Worm (Caenorhabditis elegans) whole organism, midembryonic: Measurements from ENCODE around the gene mut-14.

ENCODE experiments used
- T22C8.4 ChIP-seq: fragments of 200-800 bp; sonication (Bioruptor generic); IDR thresholded peaks from 2 replicates; pipeline ENCODE4 v1.3.6; 2022; ENCODE audit warnings: missing genetic modification characterization, missing compliant biosample characterization
- cog-1 ChIP-seq: sonication (generic microtip); optimal IDR thresholded peaks from 2 replicates; lab custom pipeline; 2016; ENCODE audit warnings: missing genetic modification characterization, missing compliant biosample characterization
- flt-1 ChIP-seq: fragments of 200-800 bp; sonication (Bioruptor generic); IDR thresholded peaks from 2 replicates; pipeline ENCODE4 v1.3.6; 2022; ENCODE audit warnings: missing genetic modification characterization, missing compliant biosample characterization
- klf-2 ChIP-seq: fragments of 200-800 bp; sonication (Bioruptor generic); conservative IDR thresholded peaks from 2 replicates; pipeline ENCODE4 v1.3.6; 2022; ENCODE audit warnings: missing genetic modification reagents, missing genetic modification characterization, missing compliant biosample characterization
- med-1 ChIP-seq: sonication (generic microtip); optimal IDR thresholded peaks from 2 replicates; lab custom pipeline; 2017; ENCODE audit warnings: missing genetic modification characterization, mild to moderate bottlenecking, missing compliant biosample characterization, antibody characterized with exemption, missing genetic modification reagents; ENCODE audit not compliant: insufficient read depth
- ref-1 ChIP-seq: fragments of 200-800 bp; sonication (Bioruptor generic); conservative IDR thresholded peaks from 2 replicates; pipeline ENCODE4 v1.3.6; 2022; ENCODE audit warnings: missing genetic modification reagents, missing genetic modification characterization, missing compliant biosample characterization
- tab-1 ChIP-seq: fragments of 200-800 bp; sonication (Bioruptor generic); IDR thresholded peaks from 2 replicates; pipeline ENCODE4 v1.3.6; 2022; ENCODE audit warnings: missing genetic modification characterization, missing compliant biosample characterization
- ztf-23 ChIP-seq: fragments of 200-800 bp; sonication (Bioruptor generic); IDR thresholded peaks from 2 replicates; pipeline ENCODE4 v1.3.6; 2022; ENCODE audit warnings: missing genetic modification reagents, missing genetic modification characterization, missing compliant biosample characterization
- ztf-29 ChIP-seq: fragments of 200-800 bp; sonication (Bioruptor generic); IDR thresholded peaks from 2 replicates; pipeline ENCODE4 v1.3.6; 2022; ENCODE audit warnings: missing genetic modification reagents, missing genetic modification characterization, missing compliant biosample characterization

DNA sequence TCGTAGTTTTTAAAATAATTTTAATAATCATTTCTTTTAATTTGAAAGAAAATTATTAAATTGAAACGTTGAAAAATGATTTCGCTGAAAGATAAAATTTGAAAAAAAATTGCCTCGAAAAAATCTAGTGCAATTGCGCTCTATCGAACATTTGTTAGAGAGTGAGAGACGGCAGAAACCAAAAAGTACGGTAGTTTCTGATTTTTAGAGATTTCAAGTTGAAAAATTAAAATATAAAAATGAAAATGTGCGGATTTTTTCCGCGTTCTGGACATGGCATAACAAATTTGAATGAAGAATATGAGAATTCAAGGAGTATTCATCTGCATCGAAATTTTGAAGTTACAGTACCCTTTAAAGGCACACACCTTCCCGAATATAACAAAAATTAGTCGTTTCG, 41.1 kb downstream of the mut-14 start:
- TF ChIP-seq T22C8.4 (GFP tag; lab: Robert Waterston, UW) (no peak), flt-1 (GFP tag; lab: Robert Waterston, UW) (no peak), klf-2 (no peak), med-1 (GFP tag; lab: Kevin White, UChicago) (no peak), tab-1 (GFP tag; lab: Robert Waterston, UW) (no peak), ref-1 (GFP tag; lab: Robert Waterston, UW) (no peak), ztf-23 (GFP tag; lab: Robert Waterston, UW) (no peak), cog-1 (tag; lab: Kevin White, UChicago) (no peak), ztf-29 (GFP tag; lab: Robert Waterston, UW) (no peak)
